Worm (Caenorhabditis elegans): ENCODE measurements around the gene obr-3.

DNA sequence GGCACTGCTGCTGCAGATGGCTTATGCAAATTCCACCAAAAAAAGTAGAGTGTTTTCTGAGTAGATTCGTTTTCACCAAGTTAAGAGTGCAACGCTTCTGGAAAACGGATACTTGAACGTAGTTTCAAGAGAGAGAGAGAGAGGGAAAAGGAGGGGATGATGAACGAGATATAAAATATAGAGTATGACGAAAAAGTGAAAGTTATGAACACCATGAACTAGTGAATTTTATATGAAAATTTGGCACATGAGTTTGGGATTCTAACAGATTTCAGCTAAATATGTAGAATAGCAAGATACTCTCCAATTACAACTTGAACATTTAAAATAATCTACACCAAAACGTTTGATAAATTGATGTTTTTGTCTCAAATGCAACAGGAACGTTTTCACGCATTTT lies at the start of gene obr-3:
- TF ChIP-seq skn-1 (tag; optimal IDR thresholded peaks at IDR 0.05) (no peak), dmd-4 (tag; optimal IDR thresholded peaks at IDR 0.05) (no peak), ceh-82 (tag; optimal IDR thresholded peaks at IDR 0.05) (no peak), lin-39 (tag; optimal IDR thresholded peaks at IDR 0.05) (no peak), ztf-4 (tag; optimal IDR thresholded peaks at IDR 0.05) (no peak), R02D3.7 (tag; optimal IDR thresholded peaks at IDR 0.05) (no peak), ztf-1 (GFP tag; conservative IDR thresholded peaks at IDR 0.05) (no peak), nhr-23 (tag; optimal IDR thresholded peaks at IDR 0.05) (no peak), ama-1 (optimal IDR thresholded peaks at IDR 0.05) (no peak), fos-1 (tag; optimal IDR thresholded peaks at IDR 0.05) (no peak), lsy-2 (tag; optimal IDR thresholded peaks at IDR 0.05) (no peak)
